Worm (Caenorhabditis elegans) whole organism, L4/young adult: ENCODE measurements around the gene F26F2.3.

Experiments used
- W03F9.2 ChIP-seq: fragments of 150-350 bp; optimal IDR thresholded peaks from 2 replicates; lab custom pipeline; 2014; ENCODE audit warnings: missing biosample characterization, missing genetic modification characterization
- dao-5 ChIP-seq: sonication (generic microtip); optimal IDR thresholded peaks from 2 replicates; lab custom pipeline; 2016; ENCODE audit warnings: missing genotype, missing genetic modification characterization, moderate library complexity, missing compliant biosample characterization
- him-1 ChIP-seq: sonication (generic microtip); optimal IDR thresholded peaks from 2 replicates; lab custom pipeline; 2016; ENCODE audit warnings: missing genotype, missing genetic modification reagents, missing genetic modification characterization, missing compliant biosample characterization

ce11 chrV:20517005-20517404, 49.3 kb downstream of the F26F2.3 start:
- TF ChIP-seq him-1 (tag; lab: Kevin White, UChicago) (no peak), W03F9.2 (tag; lab: Kevin White, UChicago) (no peak), dao-5 (tag; lab: Kevin White, UChicago) (no peak)
